Worm (Caenorhabditis elegans) whole organism, late embryonic: ENCODE results near the gene atg-16.2.

Experiments used
- ceh-14 ChIP-seq: sonication (generic microtip); optimal IDR thresholded peaks from 2 replicates; lab custom pipeline; 2016; ENCODE audit warnings: missing genotype, missing genetic modification characterization, missing compliant biosample characterization
- ceh-6 ChIP-seq: fragments of 200-800 bp; sonication (Bioruptor generic); optimal IDR thresholded peaks from 2 replicates; lab custom pipeline; 2018; ENCODE audit warnings: mild to moderate bottlenecking, missing genetic modification characterization, missing compliant biosample characterization
- ets-4 ChIP-seq: sonication (generic microtip); optimal IDR thresholded peaks from 2 replicates; lab custom pipeline; 2016; ENCODE audit warnings: missing genetic modification characterization, missing compliant biosample characterization
- eyg-1 ChIP-seq: sonication (generic microtip); optimal IDR thresholded peaks from 2 replicates; lab custom pipeline; 2016; ENCODE audit warnings: missing genotype, missing genetic modification characterization, missing compliant biosample characterization
- nfya-1 ChIP-seq: sonication (generic microtip); optimal IDR thresholded peaks from 2 replicates; lab custom pipeline; 2017; ENCODE audit warnings: missing genetic modification characterization, mild to moderate bottlenecking, missing compliant biosample characterization, antibody characterized with exemption, moderate library complexity
- pag-3 ChIP-seq: sonication (generic microtip); optimal IDR thresholded peaks from 2 replicates; lab custom pipeline; 2016; ENCODE audit warnings: missing compliant biosample characterization, missing genetic modification characterization, borderline replicate concordance
- pax-1 ChIP-seq: fragments of 150-350 bp; optimal IDR thresholded peaks from 2 replicates; lab custom pipeline; 2014; ENCODE audit warnings: missing biosample characterization, missing genetic modification characterization
- pqm-1 ChIP-seq: sonication (generic microtip); optimal IDR thresholded peaks from 2 replicates; lab custom pipeline; 2016; ENCODE audit warnings: missing genetic modification characterization, missing compliant biosample characterization

- TF ChIP-seq ets-4 (tag; lab: Kevin White, UChicago) (no peak), nfya-1 (tag; lab: Kevin White, UChicago) (no peak), eyg-1 (no peak), ceh-6 (GFP tag; lab: Kevin White, UChicago) (no peak), ceh-14 (no peak), pax-1 (tag; lab: Kevin White, UChicago) (no peak), pqm-1 (tag; lab: Kevin White, UChicago) (no peak), pag-3 (no peak)
Measured at ce11 chrII:6449656-6450055, 3.5 kb downstream of the atg-16.2 start, which contains the start of gene nhr-22.
